Worm (Caenorhabditis elegans): ENCODE data around the gene ubc-22.

ce11 chrX:8824437-8824836 lies 44.5 kb downstream of the ubc-22 start, which contains the start of gene ifd-1:
- TF ChIP-seq ztf-29 (GFP tag; IDR thresholded peaks at IDR 0.05) (no peak), flt-1 (GFP tag; IDR thresholded peaks at IDR 0.05) (no peak), tab-1 (GFP tag; IDR thresholded peaks at IDR 0.05) (no peak), med-1 (GFP tag; optimal IDR thresholded peaks at IDR 0.05; ENCODE audit: insufficient read depth) (no peak), T22C8.4 (GFP tag; IDR thresholded peaks at IDR 0.05) (no peak), cog-1 (tag; optimal IDR thresholded peaks at IDR 0.05) (no peak), ref-1 (GFP tag; conservative IDR thresholded peaks at IDR 0.05) (no peak), ztf-23 (GFP tag; IDR thresholded peaks at IDR 0.05) (no peak)

All from whole organism, midembryonic.